Worm (Caenorhabditis elegans) whole organism, L3 larva: ENCODE measurements around the gene C35A5.4.

ENCODE experiments used
- ZK546.5 ChIP-seq: sonication (generic microtip); optimal IDR thresholded peaks from 2 replicates; lab custom pipeline; 2017; ENCODE audit warnings: missing biosample characterization, missing genetic modification characterization
- ama-1 ChIP-seq: fragments of 150-350 bp; optimal IDR thresholded peaks from 2 replicates; lab custom pipeline; 2018
- ceh-82 ChIP-seq: fragments of 150-350 bp; optimal IDR thresholded peaks from 2 replicates; lab custom pipeline; 2014; ENCODE audit warnings: missing biosample characterization, missing genetic modification characterization
- eor-1 ChIP-seq, 2 experiments: fragments of 150-350 bp; optimal IDR thresholded peaks; 2 replicates each; lab custom pipeline; 2014 to 2018; ENCODE audit warnings: missing biosample characterization in 2 of 2, missing genetic modification characterization in 2 of 2
- fos-1 ChIP-seq: fragments of 150-350 bp; optimal IDR thresholded peaks from 2 replicates; lab custom pipeline; 2014; ENCODE audit warnings: missing biosample characterization, missing genetic modification characterization
- jun-1 ChIP-seq: fragments of 150-350 bp; optimal IDR thresholded peaks from 2 replicates; lab custom pipeline; 2014; ENCODE audit warnings: missing biosample characterization, missing genetic modification reagents, missing genetic modification characterization
- lin-15B ChIP-seq: fragments of 150-350 bp; optimal IDR thresholded peaks from 2 replicates; lab custom pipeline; 2014; ENCODE audit warnings: missing biosample characterization, missing genetic modification characterization
- lin-39 ChIP-seq: fragments of 150-350 bp; optimal IDR thresholded peaks from 2 replicates; lab custom pipeline; 2018; ENCODE audit warnings: missing biosample characterization, missing genetic modification reagents, missing genetic modification characterization
- mdl-1 ChIP-seq: fragments of 150-350 bp; optimal IDR thresholded peaks from 2 replicates; lab custom pipeline; 2014; ENCODE audit warnings: missing biosample characterization, missing genetic modification characterization
- nhr-11 ChIP-seq: fragments of 150-350 bp; optimal IDR thresholded peaks from 2 replicates; lab custom pipeline; 2014; ENCODE audit warnings: missing biosample characterization, missing genetic modification characterization
- nhr-77 ChIP-seq: fragments of 150-350 bp; optimal IDR thresholded peaks from 2 replicates; lab custom pipeline; 2014; ENCODE audit warnings: missing biosample characterization, missing genetic modification characterization
- pha-4 ChIP-seq: fragments of 150-350 bp; optimal IDR thresholded peaks from 2 replicates; lab custom pipeline; 2014; ENCODE audit warnings: missing biosample characterization, missing genetic modification reagents, missing genetic modification characterization
- zag-1 ChIP-seq: fragments of 150-350 bp; optimal IDR thresholded peaks from 2 replicates; lab custom pipeline; 2014; ENCODE audit warnings: missing biosample characterization, missing genetic modification characterization
- ztf-11 ChIP-seq: fragments of 150-350 bp; optimal IDR thresholded peaks from 2 replicates; lab custom pipeline; 2014; ENCODE audit warnings: missing biosample characterization, missing genetic modification characterization

- TF ChIP-seq nhr-11 (no peak), ZK546.5 (tag; lab: Kevin White, UChicago) (no peak), fos-1 (tag; lab: Kevin White, UChicago) (no peak), eor-1 (tag; optimal IDR thresholded peaks at IDR 0.05; lab: Kevin White, UChicago) (no peak), ceh-82 (tag; lab: Kevin White, UChicago) (no peak), pha-4 (no peak), ztf-11 (tag; lab: Kevin White, UChicago) (no peak), lin-15B (no peak), nhr-77 (tag; lab: Kevin White, UChicago) (no peak), zag-1 (no peak), lin-39 (no peak), jun-1 (tag; lab: Kevin White, UChicago) (no peak), mdl-1 (tag; lab: Kevin White, UChicago) (no peak), ama-1 (lab: Kevin White, UChicago) (no peak)
These were observed 3.7 kb upstream of the C35A5.4 start, which contains the start of gene ugt-33 for ce11 chrV:10493150-10493549.
